Fruit fly (Drosophila melanogaster): ENCODE data around the gene ND-13B.

Gene ND-13B

dm6 chr3L:10663190-10663763, 30.6 kb downstream of the ND-13B start, which contains the start of gene Adi1:
Gene Adi1 (plus strand): TSS chr3L:10663376.
- TF ChIP-seq cic (GFP tag; optimal IDR thresholded peaks at IDR 0.05) = no peak
- peak; percentile 33 for TF ChIP-seq bab1 (GFP tag; optimal IDR thresholded peaks at IDR 0.05)

- TF ChIP-seq CG7101 (tag; optimal IDR thresholded peaks at IDR 0.05) (peak; percentile 69), CG12768 (GFP tag; optimal IDR thresholded peaks at IDR 0.05) (peak; percentile 32), Hr96 (GFP tag; optimal IDR thresholded peaks at IDR 0.05) (no peak), Clk (GFP tag; optimal IDR thresholded peaks at IDR 0.05) (no peak), tj (GFP tag; optimal IDR thresholded peaks at IDR 0.05) (peak; percentile 81), bab1 (GFP tag; optimal IDR thresholded peaks at IDR 0.05) (peak; percentile 55), CG1620 (GFP tag; optimal IDR thresholded peaks at IDR 0.05) (peak; percentile 42), CG5204 (GFP tag; optimal IDR thresholded peaks at IDR 0.05) (no peak), Mnt (GFP tag; optimal IDR thresholded peaks at IDR 0.05) (peak; percentile 68), pad (GFP tag; optimal IDR thresholded peaks at IDR 0.05) (peak; percentile 42), CG14711 (tag; optimal IDR thresholded peaks at IDR 0.05) (no peak), ovo (GFP tag; optimal IDR thresholded peaks at IDR 0.05) (peak; percentile 7), CG33017 (tag; optimal IDR thresholded peaks at IDR 0.05) (no peak), cnc (optimal IDR thresholded peaks at IDR 0.05) (no peak), kay (GFP tag; ENCODE audit: borderline replicate concordance) (no peak), Crg-1 (GFP tag; optimal IDR thresholded peaks at IDR 0.05) (peak; percentile 13), toe (GFP tag; optimal IDR thresholded peaks at IDR 0.05) (no peak), CG11617 (GFP tag; optimal IDR thresholded peaks at IDR 0.05) (peak; percentile 41), CG7045 (GFP tag; optimal IDR thresholded peaks at IDR 0.05) (peak; percentile 34), cic (GFP tag; optimal IDR thresholded peaks at IDR 0.05) (peak; percentile 31)
Measured at dm6 chr3L:10660744-10661589, 32.9 kb downstream of the ND-13B start, which contains the start of the genes CG32066 and CG8003. Gene CG32066 (minus strand): TSS chr3L:10661013. Gene CG8003 (plus strand): TSS chr3L:10661475.

- TF ChIP-seq bab1 (GFP tag; optimal IDR thresholded peaks at IDR 0.05) (no peak), kay (GFP tag; ENCODE audit: borderline replicate concordance) (peak; percentile 92)
Measured at dm6 chr3L:10659993-10660743, 33.7 kb downstream of the ND-13B start.

DNA sequence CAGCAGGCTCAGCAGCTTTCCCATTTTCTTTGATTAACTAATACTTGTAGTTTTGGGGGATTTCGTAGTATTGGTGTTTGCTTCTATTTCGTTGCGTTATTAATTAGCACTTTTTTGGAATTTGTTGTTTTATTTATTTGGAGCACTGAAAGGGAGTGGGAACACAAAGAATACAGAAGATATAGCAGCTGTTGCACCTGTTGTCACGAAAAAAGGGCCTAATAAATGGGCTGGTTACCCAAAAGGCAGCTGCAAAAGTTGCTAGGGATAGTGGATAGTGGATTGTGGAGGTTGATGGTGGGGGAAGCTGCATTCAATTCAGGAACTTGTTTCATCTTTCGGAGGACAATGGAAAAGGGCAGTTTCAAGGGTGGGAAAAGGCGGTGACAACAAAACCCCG, 34.4 kb downstream of the ND-13B start:
- TF ChIP-seq CG11617 (GFP tag; optimal IDR thresholded peaks at IDR 0.05) = no peak

DNA sequence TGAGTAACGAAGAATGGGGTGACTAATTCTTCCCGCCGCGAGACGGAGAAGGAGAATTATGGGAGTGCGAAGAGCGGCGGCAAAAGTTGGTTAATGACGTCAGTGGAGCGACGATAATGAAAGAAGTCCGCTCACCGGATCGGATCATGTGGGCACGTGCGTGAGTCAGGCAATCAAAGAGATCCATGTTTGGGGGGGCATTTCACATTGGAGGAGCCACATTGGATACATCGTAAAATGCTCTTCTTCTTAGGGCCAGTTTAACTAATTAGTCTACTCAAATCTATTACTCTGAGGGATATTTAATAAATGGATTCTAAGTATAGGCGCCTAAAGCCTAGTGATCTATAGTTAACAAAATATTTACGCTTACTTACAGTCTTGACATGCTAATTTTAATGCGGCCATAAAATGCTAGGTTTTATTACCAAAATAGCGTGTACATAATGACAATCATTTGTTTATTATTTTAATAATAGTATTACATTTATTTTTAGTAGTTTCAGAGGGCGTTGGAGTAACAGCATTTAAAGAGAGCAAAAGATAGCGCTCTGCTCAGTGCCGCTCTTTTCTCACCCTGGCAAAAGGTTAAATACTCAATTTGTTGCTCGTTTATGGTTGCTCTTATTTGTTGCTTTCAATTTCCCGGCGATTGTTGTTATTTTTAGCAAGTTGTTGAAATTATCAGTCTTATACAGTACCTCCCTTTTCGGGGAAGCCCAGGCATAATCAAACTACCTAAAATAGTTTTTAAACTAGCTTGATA, 35.4 kb downstream of the ND-13B start:
- TF ChIP-seq Clk (GFP tag; optimal IDR thresholded peaks at IDR 0.05) (no peak), Hr96 (GFP tag; optimal IDR thresholded peaks at IDR 0.05) (no peak), kay (GFP tag; ENCODE audit: borderline replicate concordance) (no peak), cic (GFP tag; optimal IDR thresholded peaks at IDR 0.05) (no peak), CG1620 (GFP tag; optimal IDR thresholded peaks at IDR 0.05) (no peak), CG5204 (GFP tag; optimal IDR thresholded peaks at IDR 0.05) (no peak), Mnt (GFP tag; optimal IDR thresholded peaks at IDR 0.05) (no peak), CG11617 (GFP tag; optimal IDR thresholded peaks at IDR 0.05) (no peak), CG12768 (GFP tag; optimal IDR thresholded peaks at IDR 0.05) (no peak), ovo (GFP tag; optimal IDR thresholded peaks at IDR 0.05) (no peak), cnc (optimal IDR thresholded peaks at IDR 0.05) (no peak), CG7101 (tag; optimal IDR thresholded peaks at IDR 0.05) (no peak), bab1 (GFP tag; optimal IDR thresholded peaks at IDR 0.05) (no peak), tj (GFP tag; optimal IDR thresholded peaks at IDR 0.05) (no peak), pad (GFP tag; optimal IDR thresholded peaks at IDR 0.05) (no peak), CG33017 (tag; optimal IDR thresholded peaks at IDR 0.05) (no peak), toe (GFP tag; optimal IDR thresholded peaks at IDR 0.05) (no peak), CG14711 (tag; optimal IDR thresholded peaks at IDR 0.05) (no peak), Crg-1 (GFP tag; optimal IDR thresholded peaks at IDR 0.05) (no peak)

- no peak for TF ChIP-seq Hr96 (GFP tag; optimal IDR thresholded peaks at IDR 0.05)
Measured at dm6 chr3L:10657311-10657710, 36.6 kb downstream of the ND-13B start.
